Worm (Caenorhabditis elegans): ENCODE measurements around the gene zip-9.

zip-9 gene

DNA sequence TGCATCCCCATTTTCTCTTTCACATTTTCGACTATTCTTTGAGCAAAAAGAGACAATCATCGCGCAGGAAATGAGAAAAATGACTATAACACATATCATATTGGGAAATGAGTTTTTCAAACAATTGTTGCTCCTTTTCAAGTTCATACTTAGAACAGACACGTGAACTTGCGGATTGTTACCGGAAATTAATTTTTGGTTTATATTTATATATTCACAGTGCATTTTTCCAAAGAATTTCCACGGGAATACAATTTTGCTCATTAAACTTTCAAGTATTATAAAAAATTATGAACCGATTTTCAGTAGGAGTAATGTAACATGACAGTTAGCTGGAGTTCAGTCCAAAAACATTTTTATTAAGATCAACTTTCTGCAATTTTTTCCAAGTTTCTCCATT lies 19.0 kb upstream of the zip-9 start, which contains the start of gene F58B4.7:
TSS of gene F58B4.7 (minus strand) at position 101 of the 400 bp plus-strand sequence.
- TF ChIP-seq madf-2 (tag; optimal IDR thresholded peaks at IDR 0.05) (no peak), gmeb-2 (tag; optimal IDR thresholded peaks at IDR 0.05) (no peak), hlh-15 (tag; optimal IDR thresholded peaks at IDR 0.05) (no peak), pqm-1 (tag; optimal IDR thresholded peaks at IDR 0.05) (no peak), fax-1 (tag; optimal IDR thresholded peaks at IDR 0.05) (no peak), odd-2 (tag; optimal IDR thresholded peaks at IDR 0.05) (no peak), ceh-2 (tag; optimal IDR thresholded peaks at IDR 0.05) (no peak), ref-2 (tag; optimal IDR thresholded peaks at IDR 0.05) (no peak)

DNA sequence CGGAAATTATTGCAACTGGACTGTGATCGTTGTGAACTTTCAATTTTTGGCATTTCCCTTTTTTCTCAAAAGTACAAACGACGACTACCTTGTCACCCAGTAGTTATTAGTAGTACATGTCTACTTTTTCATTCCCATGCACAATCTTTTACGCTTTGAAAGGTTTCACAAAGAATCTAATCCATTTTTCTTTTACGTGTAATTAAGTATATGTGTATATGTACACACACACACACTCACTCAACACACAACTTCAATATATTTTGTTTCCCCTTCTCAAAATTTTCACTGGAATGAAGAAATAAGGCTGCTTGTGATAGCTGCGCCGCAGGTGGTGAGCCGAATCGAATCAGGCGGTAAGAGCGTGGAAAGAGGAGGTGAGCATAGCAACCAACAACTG lies 17.5 kb upstream of the zip-9 start, which contains the start of gene F58B4.6:
TSS of gene F58B4.6 (plus strand) at position 301 of the 400 bp plus-strand sequence.
- no peak for TF ChIP-seq ceh-34 (tag; optimal IDR thresholded peaks at IDR 0.05)
- TF ChIP-seq nhr-11 (tag; optimal IDR thresholded peaks at IDR 0.05) = no peak
- no peak for TF ChIP-seq dve-1 (tag; optimal IDR thresholded peaks at IDR 0.05)
- no peak for TF ChIP-seq syd-9 (tag; optimal IDR thresholded peaks at IDR 0.05)
- no peak for TF ChIP-seq C08G9.2 (tag; optimal IDR thresholded peaks at IDR 0.05)
- no peak for TF ChIP-seq unc-3 (GFP tag; conservative IDR thresholded peaks at IDR 0.05)
- no peak for TF ChIP-seq unc-3 (tag; optimal IDR thresholded peaks at IDR 0.05)
- no peak for TF ChIP-seq ceh-22 (tag; optimal IDR thresholded peaks at IDR 0.05)
- TF ChIP-seq ceh-48 (tag; optimal IDR thresholded peaks at IDR 0.05) = no peak
- TF ChIP-seq ceh-31 (tag; optimal IDR thresholded peaks at IDR 0.05) = no peak
- no peak for TF ChIP-seq fkh-10 (GFP tag; optimal IDR thresholded peaks at IDR 0.05)

DNA sequence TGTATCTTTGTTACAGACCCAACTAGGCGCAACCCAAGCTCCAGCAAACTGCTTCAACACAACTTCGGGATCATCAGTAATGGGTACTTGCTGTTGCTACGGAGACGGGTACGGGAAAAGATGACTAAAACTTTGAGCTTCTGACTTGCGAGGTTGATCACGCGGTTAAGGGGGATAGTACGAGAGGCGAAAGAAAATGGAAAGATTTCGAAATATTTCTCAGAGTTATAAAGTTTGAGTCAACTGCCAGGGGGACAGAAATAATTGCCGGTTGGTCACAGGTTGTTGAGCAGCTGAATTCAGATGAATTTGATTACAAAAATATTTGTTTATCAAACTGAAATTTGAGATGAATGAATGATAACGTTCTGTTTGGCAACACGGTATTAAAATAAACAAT lies 16.6 kb upstream of the zip-9 start:
- no peak for TF ChIP-seq nfya-1 (tag; optimal IDR thresholded peaks at IDR 0.05)
- TF ChIP-seq zip-5 (tag; optimal IDR thresholded peaks at IDR 0.05) = no peak
- no peak for TF ChIP-seq Y22D7AL.16 (tag; optimal IDR thresholded peaks at IDR 0.05)
- no peak for TF ChIP-seq madf-2 (tag; optimal IDR thresholded peaks at IDR 0.05)
- no peak for TF ChIP-seq ceh-22 (tag; optimal IDR thresholded peaks at IDR 0.05)
- TF ChIP-seq pqm-1 (tag; optimal IDR thresholded peaks at IDR 0.05) = no peak
- no peak for TF ChIP-seq ceh-31 (tag; optimal IDR thresholded peaks at IDR 0.05)
- no peak for TF ChIP-seq hlh-8 (tag; optimal IDR thresholded peaks at IDR 0.05)
- TF ChIP-seq lim-6 (tag; optimal IDR thresholded peaks at IDR 0.05) = no peak
- no peak for TF ChIP-seq gmeb-2 (tag; optimal IDR thresholded peaks at IDR 0.05)
- no peak for TF ChIP-seq ttx-3 (tag; optimal IDR thresholded peaks at IDR 0.05)
- TF ChIP-seq ceh-24 (tag; optimal IDR thresholded peaks at IDR 0.05) = no peak
- TF ChIP-seq fkh-10 (GFP tag; optimal IDR thresholded peaks at IDR 0.05) = no peak
- TF ChIP-seq ceh-34 (tag; optimal IDR thresholded peaks at IDR 0.05) = no peak
- no peak for TF ChIP-seq K02D7.2 (tag; optimal IDR thresholded peaks at IDR 0.05)
- no peak for TF ChIP-seq nhr-232 (tag; optimal IDR thresholded peaks at IDR 0.05)
- no peak for TF ChIP-seq K09A11.1 (tag; optimal IDR thresholded peaks at IDR 0.05; ENCODE audit: insufficient read depth)
- no peak for TF ChIP-seq ceh-48 (tag; optimal IDR thresholded peaks at IDR 0.05)
- TF ChIP-seq ceh-30 (tag; optimal IDR thresholded peaks at IDR 0.05) = no peak
- TF ChIP-seq ceh-6 (GFP tag; optimal IDR thresholded peaks at IDR 0.05) = no peak

DNA sequence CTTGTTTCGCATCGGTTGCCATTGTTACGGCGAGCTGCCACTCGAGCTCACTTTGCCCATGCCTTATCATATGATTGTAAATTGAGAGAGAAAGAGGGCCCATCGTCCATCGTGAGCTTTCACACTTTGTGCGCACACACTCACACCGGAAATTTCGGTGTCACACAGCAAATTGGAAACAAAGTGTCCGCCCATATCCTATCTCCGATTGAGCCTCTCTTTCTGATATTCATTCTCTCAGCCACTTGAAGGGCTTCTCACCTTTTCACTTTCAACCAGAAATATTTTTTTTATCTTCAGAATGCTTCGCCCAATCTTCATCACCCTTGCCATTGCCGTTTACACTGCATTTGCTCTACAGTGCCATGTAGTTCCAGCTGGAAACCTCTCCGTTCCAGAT lies 12.8 kb upstream of the zip-9 start, which contains the start of gene F58B4.3:
TSS of gene F58B4.3 (plus strand) at position 301 of the 400 bp plus-strand sequence.
- TF ChIP-seq ama-1 (optimal IDR thresholded peaks at IDR 0.05) (no peak), hlh-15 (tag; optimal IDR thresholded peaks at IDR 0.05) (no peak), ttx-3 (tag; optimal IDR thresholded peaks at IDR 0.05) (no peak), pat-9 (tag; optimal IDR thresholded peaks at IDR 0.05) (no peak)

DNA sequence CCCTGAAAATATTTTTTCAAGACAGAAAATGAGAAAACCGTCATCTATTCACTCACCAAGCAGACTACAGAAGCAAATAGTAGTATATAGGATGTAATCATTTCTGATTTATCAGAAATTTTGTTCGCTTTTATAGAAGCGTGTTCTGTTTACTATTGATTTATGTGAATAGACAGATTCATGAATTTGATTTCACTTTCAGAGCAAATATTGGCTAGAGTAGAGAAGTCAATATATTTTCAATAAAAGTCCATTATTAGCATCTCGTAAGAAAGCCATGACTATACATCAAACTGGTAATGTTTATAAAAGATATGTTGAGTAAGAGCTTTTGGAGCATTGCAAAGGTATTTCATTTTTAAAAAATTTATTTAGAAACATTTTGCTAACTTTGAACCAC lies 11.1 kb upstream of the zip-9 start, which contains the start of gene scvp-1:
TSS of gene scvp-1 (minus strand) at position 101 of the 400 bp plus-strand sequence.
- TF ChIP-seq dmd-4 (tag; optimal IDR thresholded peaks at IDR 0.05; ENCODE audit: borderline replicate concordance) (no peak), fkh-10 (GFP tag; optimal IDR thresholded peaks at IDR 0.05) (no peak), tbx-7 (tag; optimal IDR thresholded peaks at IDR 0.05) (no peak), dve-1 (tag; optimal IDR thresholded peaks at IDR 0.05) (no peak), hlh-8 (tag; optimal IDR thresholded peaks at IDR 0.05) (no peak), hlh-13 (GFP tag; optimal IDR thresholded peaks at IDR 0.05) (no peak), unc-42 (tag; optimal IDR thresholded peaks at IDR 0.05) (no peak), F13H6.1 (tag; optimal IDR thresholded peaks at IDR 0.05) (no peak), hlh-15 (tag; optimal IDR thresholded peaks at IDR 0.05) (no peak), ceh-22 (tag; optimal IDR thresholded peaks at IDR 0.05) (no peak), pax-1 (tag; optimal IDR thresholded peaks at IDR 0.05) (no peak), pha-4 (tag; optimal IDR thresholded peaks at IDR 0.05) (no peak)

Data from whole organism, late embryonic.